Fruit fly (Drosophila melanogaster): ENCODE data around the gene nau.

The nau gene

dm6 chr3R:23767417-23767853 lies 49.3 kb upstream of the nau start, which contains the start of the genes CG10214 and CG10375 (continued):
- TF ChIP-seq Gug (GFP tag; IDR thresholded peaks at IDR 0.05) (peak; percentile 30; the same call in 1 of the 4 replicates), CG3163 (GFP tag; optimal IDR thresholded peaks at IDR 0.05) (peak; percentile 47), Fer1 (GFP tag; optimal IDR thresholded peaks at IDR 0.05) (peak; percentile 82), TFAM (GFP tag; optimal IDR thresholded peaks at IDR 0.05) (no peak), CG2712 (tag; optimal IDR thresholded peaks at IDR 0.05) (peak; percentile 78), jigr1 (GFP tag; IDR thresholded peaks at IDR 0.05) (no peak), gt (GFP tag; IDR thresholded peaks at IDR 0.05) (no peak), pan (optimal IDR thresholded peaks at IDR 0.05) (no peak), pan (GFP tag; optimal IDR thresholded peaks at IDR 0.05 in 1 of 2, IDR thresholded peaks at IDR 0.05 in 1 of 2) (peak in 1 of 2 experiments; percentile 74), jumu (GFP tag; optimal IDR thresholded peaks at IDR 0.05) (peak; percentile 84), oc (tag; optimal IDR thresholded peaks at IDR 0.05) (no peak), CG5953 (GFP tag; IDR thresholded peaks at IDR 0.05) (no peak), knrl (GFP tag; IDR thresholded peaks at IDR 0.05; ENCODE audit: partially characterized antibody) (peak; percentile 49; the same call in 1 of the 3 replicates), CG16815 (GFP tag; optimal IDR thresholded peaks at IDR 0.05) (peak; percentile 20), CG1603 (tag; optimal IDR thresholded peaks at IDR 0.05) (peak; percentile 94), Stat92E (GFP tag; optimal IDR thresholded peaks at IDR 0.05) (no peak), CG34422 (GFP tag; IDR thresholded peaks at IDR 0.05) (peak; percentile 34; the same call in 1 of the 3 replicates), NC2β (GFP tag; optimal IDR thresholded peaks at IDR 0.05) (peak; percentile 83), fru (optimal IDR thresholded peaks at IDR 0.05) (no peak), caup (GFP tag; optimal IDR thresholded peaks at IDR 0.05; ENCODE audit: severe bottlenecking) (peak; percentile 70), CG8478 (optimal IDR thresholded peaks at IDR 0.05) (no peak), CG8290 (GFP tag; optimal IDR thresholded peaks at IDR 0.05) (peak; percentile 85), CG8290 (tag; optimal IDR thresholded peaks at IDR 0.05) (peak; percentile 57 to 92), lilli (GFP tag; optimal IDR thresholded peaks at IDR 0.05) (peak; percentile 90), PHDP (tag; optimal IDR thresholded peaks at IDR 0.05) (peak; percentile 71), slbo (GFP tag; IDR thresholded peaks at IDR 0.05) (peak; percentile 84), CoRest (tag; optimal IDR thresholded peaks at IDR 0.05) (peak; percentile 70), CG4282 (GFP tag; optimal IDR thresholded peaks at IDR 0.05) (peak; percentile 63), BEAF-32 (GFP tag; optimal IDR thresholded peaks at IDR 0.05) (peak; percentile 72), ase (GFP tag; IDR thresholded peaks at IDR 0.05) (0 out of 3 replicates have a peak, but pooled peaks have one; percentile 11), Asciz (GFP tag; optimal IDR thresholded peaks at IDR 0.05) (no peak), D19A (tag; optimal IDR thresholded peaks at IDR 0.05) (no peak), luna (GFP tag; optimal IDR thresholded peaks at IDR 0.05) (peak; percentile 18), CG17186 (GFP tag; optimal IDR thresholded peaks at IDR 0.05) (peak; percentile 80), CG1529 (GFP tag; optimal IDR thresholded peaks at IDR 0.05) (peak; percentile 24), CG11504 (tag; optimal IDR thresholded peaks at IDR 0.05) (no peak), esg (GFP tag; conservative IDR thresholded peaks at IDR 0.05) (0 out of 2 replicates have a peak, but pooled peaks have one; percentile 35), CG14050 (GFP tag; IDR thresholded peaks at IDR 0.05) (no peak), ssp (GFP tag; IDR thresholded peaks at IDR 0.05) (peak; percentile 51; the same call in 1 of the 2 replicates), dysf (GFP tag; IDR thresholded peaks at IDR 0.05) (peak; percentile 64), CG10209 (GFP tag; optimal IDR thresholded peaks at IDR 0.05) (peak; percentile 57), tll (GFP tag; optimal IDR thresholded peaks at IDR 0.05) (peak in 1 of 2 experiments; percentile 14), ERR (GFP tag; optimal IDR thresholded peaks at IDR 0.05) (peak; percentile 73), tup (GFP tag; optimal IDR thresholded peaks at IDR 0.05) (peak; percentile 46), ci (GFP tag; IDR thresholded peaks at IDR 0.05) (peak; percentile 88), Lim3 (GFP tag; IDR thresholded peaks at IDR 0.05) (no peak), CG12769 (tag; optimal IDR thresholded peaks at IDR 0.05) (no peak), bigmax (GFP tag; optimal IDR thresholded peaks at IDR 0.05) (peak; percentile 37), CG14667 (GFP tag; IDR thresholded peaks at IDR 0.05) (no peak), zen2 (GFP tag; IDR thresholded peaks at IDR 0.05; ENCODE audit: partially characterized antibody) (no peak), CG31388 (GFP tag; optimal IDR thresholded peaks at IDR 0.05) (peak; percentile 54)
